Worm (Caenorhabditis elegans): Measurements from ENCODE around the gene C08G9.2.

ce11 chrIV:7623078-7623477 is 49.7 kb downstream of the C08G9.2 start:
- TF ChIP-seq him-1 (tag; optimal IDR thresholded peaks at IDR 0.05) (no peak), W03F9.2 (tag; optimal IDR thresholded peaks at IDR 0.05) (no peak), dao-5 (tag; optimal IDR thresholded peaks at IDR 0.05) (no peak)
